Worm (Caenorhabditis elegans): ENCODE measurements around the gene W02C12.2.

Gene W02C12.2

ce11 chrIV:4004221-4004620 is 3.6 kb downstream of the W02C12.2 start:
- TF ChIP-seq zfh-2 (GFP tag; conservative IDR thresholded peaks at IDR 0.05): peak; percentile 71
- TF ChIP-seq mcd-1 (GFP tag; IDR thresholded peaks at IDR 0.05): 0 out of 2 replicates have a peak, but pooled peaks have one; percentile 20
- TF ChIP-seq somi-1 (GFP tag; optimal IDR thresholded peaks at IDR 0.05): no peak

ce11 chrIV:3999662-4000061 is 8.1 kb downstream of the W02C12.2 start:
- 0 out of 2 replicates have a peak, but pooled peaks have one; percentile 39 for TF ChIP-seq nfyb-1 (GFP tag; IDR thresholded peaks at IDR 0.05)
- peak; percentile 49; the same call in 1 of the 2 replicates for TF ChIP-seq zfh-2 (GFP tag; conservative IDR thresholded peaks at IDR 0.05)
- no peak for TF ChIP-seq lsy-27 (tag; optimal IDR thresholded peaks at IDR 0.05; ENCODE audit: borderline replicate concordance, insufficient read depth)

- TF ChIP-seq nhr-179 (tag; optimal IDR thresholded peaks at IDR 0.05) (no peak), ztf-6 (GFP tag; IDR thresholded peaks at IDR 0.05) (no peak), F52B5.7 (tag; optimal IDR thresholded peaks at IDR 0.05) (no peak), B0035.1 (tag; optimal IDR thresholded peaks at IDR 0.05) (no peak), tlf-1 (GFP tag; optimal IDR thresholded peaks at IDR 0.05) (no peak), C06A6.2 (GFP tag; conservative IDR thresholded peaks at IDR 0.05) (no peak)
Measured at ce11 chrIV:3998517-3998916, 9.3 kb downstream of the W02C12.2 start, which contains the start of gene F47C12.8. Gene F47C12.8 (minus strand): TSS chrIV:3998617.

- TF ChIP-seq madf-3 (GFP tag; IDR thresholded peaks at IDR 0.05) (no peak), mxl-1 (tag; optimal IDR thresholded peaks at IDR 0.05) (no peak), nhr-179 (tag; optimal IDR thresholded peaks at IDR 0.05) (no peak), attf-3 (GFP tag; conservative IDR thresholded peaks at IDR 0.05) (no peak)
Measured at ce11 chrIV:3995384-3995783, 12.4 kb downstream of the W02C12.2 start, which contains the start of gene F47C12.7. Gene F47C12.7 (minus strand): TSS chrIV:3995484.

ce11 chrIV:3994318-3994717 is 13.5 kb downstream of the W02C12.2 start, which contains the start of gene F47C12.13:
Gene F47C12.13 (minus strand): TSS chrIV:3994418.
- TF ChIP-seq snpc-4 (GFP tag; optimal IDR thresholded peaks at IDR 0.05) (no peak), snpc-4 (tag; optimal IDR thresholded peaks at IDR 0.05) (no peak), lag-1 (GFP tag; IDR thresholded peaks at IDR 0.05) (0 out of 2 replicates have a peak, but pooled peaks have one; percentile 16)

- TF ChIP-seq somi-1 (GFP tag; optimal IDR thresholded peaks at IDR 0.05) (no peak), C06A6.2 (GFP tag; conservative IDR thresholded peaks at IDR 0.05) (no peak)
Measured at ce11 chrIV:3993292-3993691, 14.5 kb downstream of the W02C12.2 start, which contains the start of gene F47C12.6. Gene F47C12.6 (minus strand): TSS chrIV:3993392.

- peak; percentile 67 for TF ChIP-seq atf-7 (tag; optimal IDR thresholded peaks at IDR 0.05)
- peak; percentile 84 for TF ChIP-seq ets-4 (GFP tag; optimal IDR thresholded peaks at IDR 0.05)
- TF ChIP-seq ztf-22 (GFP tag; optimal IDR thresholded peaks at IDR 0.05): peak; percentile 15
- no peak for TF ChIP-seq nhr-120 (GFP tag; IDR thresholded peaks at IDR 0.05)
- TF ChIP-seq egl-44 (GFP tag; IDR thresholded peaks at IDR 0.05): 0 out of 2 replicates have a peak, but pooled peaks have one; percentile 22
- no peak for TF ChIP-seq ztf-6 (GFP tag; IDR thresholded peaks at IDR 0.05)
- peak; percentile 55 for TF ChIP-seq dox-1 (GFP tag; IDR thresholded peaks at IDR 0.05)
- TF ChIP-seq nhr-80 (tag; optimal IDR thresholded peaks at IDR 0.05): peak; percentile 87
Measured at ce11 chrIV:3988638-3989152, 19.1 kb downstream of the W02C12.2 start, which contains the start of gene clec-78. Gene clec-78 (plus strand): TSS chrIV:3989102.

ce11 chrIV:3988132-3988531 is 19.6 kb downstream of the W02C12.2 start:
- TF ChIP-seq pbrm-1 (GFP tag; IDR thresholded peaks at IDR 0.05): no peak
- TF ChIP-seq mcd-1 (GFP tag; IDR thresholded peaks at IDR 0.05): no peak
- TF ChIP-seq Y79H2A.3 (GFP tag; conservative IDR thresholded peaks at IDR 0.05): no peak
- TF ChIP-seq gei-17 (GFP tag; optimal IDR thresholded peaks at IDR 0.05): no peak
- TF ChIP-seq T26A5.8 (tag; optimal IDR thresholded peaks at IDR 0.05): no peak
- no peak for TF ChIP-seq Y53F4B.3 (GFP tag; IDR thresholded peaks at IDR 0.05)
- no peak for TF ChIP-seq aptf-3 (GFP tag; IDR thresholded peaks at IDR 0.05)
- no peak for TF ChIP-seq madf-3 (GFP tag; IDR thresholded peaks at IDR 0.05)
- TF ChIP-seq lin-35 (GFP tag; optimal IDR thresholded peaks at IDR 0.05): no peak
- TF ChIP-seq somi-1 (GFP tag; optimal IDR thresholded peaks at IDR 0.05): no peak
- no peak for TF ChIP-seq snpc-1.1 (tag; optimal IDR thresholded peaks at IDR 0.05; ENCODE audit: insufficient read depth)
- TF ChIP-seq ztf-28 (GFP tag; IDR thresholded peaks at IDR 0.05): no peak
